Worm (Caenorhabditis elegans) whole organism, mixed stage, embryonic: ENCODE measurements around the gene F59B2.14.
"Not testable (repeated sequence)": the region's sequence is repeated elsewhere in the genome, so short reads cannot be mapped to it uniquely, and the experiment has no call there.

Experiments used
- bed-3 ChIP-seq: fragments of 200-800 bp; sonication (Bioruptor generic); optimal IDR thresholded peaks from 3 replicates; lab custom pipeline; 2018; ENCODE audit warnings: mild to moderate bottlenecking, missing genetic modification characterization, moderate library complexity, missing compliant biosample characterization
- blmp-1 ChIP-seq: fragments of 150-350 bp; optimal IDR thresholded peaks from 2 replicates; lab custom pipeline; 2014; ENCODE audit warnings: missing biosample characterization, missing genetic modification characterization
- ceh-39 ChIP-seq: fragments of 150-350 bp; optimal IDR thresholded peaks from 2 replicates; lab custom pipeline; 2014; ENCODE audit warnings: missing biosample characterization, missing genetic modification characterization
- ceh-83 ChIP-seq: fragments of 200-800 bp; sonication (Bioruptor generic); optimal IDR thresholded peaks from 2 replicates; lab custom pipeline; 2018; ENCODE audit warnings: mild to moderate bottlenecking, missing genetic modification characterization, missing compliant biosample characterization
- ces-1 ChIP-seq: fragments of 150-350 bp; optimal IDR thresholded peaks from 2 replicates; lab custom pipeline; 2014; ENCODE audit warnings: missing biosample characterization, missing genetic modification reagents, missing genetic modification characterization
- cnd-1 ChIP-seq: fragments of 200-800 bp; sonication (Bioruptor generic); optimal IDR thresholded peaks from 2 replicates; lab custom pipeline; 2018; ENCODE audit warnings: mild to moderate bottlenecking, missing genetic modification characterization, missing compliant biosample characterization
- drap-1 ChIP-seq: fragments of 200-800 bp; sonication (Bioruptor generic); optimal IDR thresholded peaks from 3 replicates; lab custom pipeline; 2018; ENCODE audit warnings: mild to moderate bottlenecking, missing genetic modification characterization, missing compliant biosample characterization
- elt-3 ChIP-seq: fragments of 150-350 bp; optimal IDR thresholded peaks from 2 replicates; lab custom pipeline; 2014; ENCODE audit warnings: missing biosample characterization, missing genetic modification characterization
- flh-1 ChIP-seq: fragments of 200-800 bp; sonication (Bioruptor generic); optimal IDR thresholded peaks from 2 replicates; lab custom pipeline; 2018; ENCODE audit warnings: mild to moderate bottlenecking, missing genetic modification characterization, moderate library complexity, missing compliant biosample characterization
- ham-2 ChIP-seq: fragments of 200-800 bp; sonication (Bioruptor generic); optimal IDR thresholded peaks from 2 replicates; lab custom pipeline; 2018; ENCODE audit warnings: mild to moderate bottlenecking, missing genetic modification characterization, missing compliant biosample characterization
- hlh-1 ChIP-seq: fragments of 150-350 bp; optimal IDR thresholded peaks from 2 replicates; lab custom pipeline; 2014; ENCODE audit warnings: missing biosample characterization, missing genetic modification reagents, missing genetic modification characterization
- lin-13 ChIP-seq: fragments of 150-350 bp; optimal IDR thresholded peaks from 2 replicates; lab custom pipeline; 2014; ENCODE audit warnings: missing biosample characterization, missing genetic modification characterization
- lin-32 ChIP-seq: fragments of 200-800 bp; sonication (Bioruptor generic); optimal IDR thresholded peaks from 2 replicates; lab custom pipeline; 2018; ENCODE audit warnings: mild to moderate bottlenecking, missing genetic modification characterization, missing compliant biosample characterization
- lsy-2 ChIP-seq: fragments of 150-350 bp; optimal IDR thresholded peaks from 2 replicates; lab custom pipeline; 2014; ENCODE audit warnings: missing biosample characterization, missing genetic modification characterization
- mab-5 ChIP-seq: fragments of 150-350 bp; optimal IDR thresholded peaks from 2 replicates; lab custom pipeline; 2014; ENCODE audit warnings: missing biosample characterization, missing genetic modification characterization
- mep-1 ChIP-seq: fragments of 150-350 bp; optimal IDR thresholded peaks from 2 replicates; lab custom pipeline; 2017; ENCODE audit warnings: missing biosample characterization, missing genetic modification reagents, missing genetic modification characterization, inconsistent platforms
- mls-2 ChIP-seq: sonication (generic microtip); optimal IDR thresholded peaks from 2 replicates; lab custom pipeline; 2016; ENCODE audit warnings: mild to moderate bottlenecking, missing genetic modification characterization, moderate library complexity, missing compliant biosample characterization
- nhr-12 ChIP-seq: fragments of 150-350 bp; optimal IDR thresholded peaks from 2 replicates; lab custom pipeline; 2014; ENCODE audit warnings: missing biosample characterization, missing genetic modification characterization
- nhr-2 ChIP-seq: fragments of 150-350 bp; optimal IDR thresholded peaks from 2 replicates; lab custom pipeline; 2014; ENCODE audit warnings: missing biosample characterization, missing genetic modification characterization
- nhr-237 ChIP-seq: fragments of 150-350 bp; optimal IDR thresholded peaks from 2 replicates; lab custom pipeline; 2014; ENCODE audit warnings: missing biosample characterization, missing genetic modification characterization
- nhr-28 ChIP-seq: fragments of 150-350 bp; optimal IDR thresholded peaks from 2 replicates; lab custom pipeline; 2014; ENCODE audit warnings: missing biosample characterization, missing genetic modification characterization
- nhr-76 ChIP-seq: sonication (generic microtip); optimal IDR thresholded peaks from 2 replicates; lab custom pipeline; 2017; ENCODE audit warnings: missing biosample characterization, missing genetic modification characterization
- pha-4 ChIP-seq: fragments of 150-350 bp; optimal IDR thresholded peaks from 2 replicates; lab custom pipeline; 2018; ENCODE audit warnings: missing biosample characterization, missing genetic modification reagents, missing genetic modification characterization
- sptf-1 ChIP-seq: sonication (generic microtip); optimal IDR thresholded peaks from 2 replicates; lab custom pipeline; 2017; ENCODE audit warnings: mild to moderate bottlenecking, missing genetic modification characterization, moderate library complexity, missing compliant biosample characterization
- tbx-8 ChIP-seq: fragments of 200-800 bp; sonication (Bioruptor generic); optimal IDR thresholded peaks from 2 replicates; lab custom pipeline; 2018; ENCODE audit warnings: mild to moderate bottlenecking, missing genetic modification characterization, moderate library complexity, missing compliant biosample characterization
- unc-120 ChIP-seq: sonication (generic microtip); optimal IDR thresholded peaks from 2 replicates; lab custom pipeline; 2017; ENCODE audit warnings: missing genetic modification characterization, missing compliant biosample characterization; ENCODE audit not compliant: poor library complexity, severe bottlenecking
- unc-39 ChIP-seq: fragments of 150-350 bp; optimal IDR thresholded peaks from 2 replicates; lab custom pipeline; 2014; ENCODE audit warnings: missing biosample characterization, missing genetic modification characterization
- unc-62 ChIP-seq: fragments of 150-350 bp; optimal IDR thresholded peaks from 2 replicates; lab custom pipeline; 2014; ENCODE audit warnings: missing biosample characterization, missing genetic modification reagents, missing genetic modification characterization
- zip-8 ChIP-seq: fragments of 150-350 bp; optimal IDR thresholded peaks from 2 replicates; lab custom pipeline; 2014; ENCODE audit warnings: missing biosample characterization, missing genetic modification characterization
- ztf-11 ChIP-seq: fragments of 150-350 bp; optimal IDR thresholded peaks from 2 replicates; lab custom pipeline; 2014; ENCODE audit warnings: missing biosample characterization, missing genetic modification characterization

F59B2.14 gene

ce11 chrIII:8996686-8997085 lies 25.7 kb downstream of the F59B2.14 start, which contains the start of gene skat-1:
Gene skat-1, minus strand, starts transcription at chrIII:8996786.
- no peak for TF ChIP-seq nhr-12 (tag; lab: Kevin White, UChicago)
- TF ChIP-seq bed-3 (GFP tag; lab: Kevin White, UChicago): no peak
- TF ChIP-seq unc-62 (GFP tag; lab: Kevin White, UChicago): no peak
- TF ChIP-seq nhr-237 (tag; lab: Kevin White, UChicago): no peak
- TF ChIP-seq nhr-2 (tag; lab: Kevin White, UChicago): no peak
- no peak for TF ChIP-seq elt-3 (tag; lab: Kevin White, UChicago)
- no peak for TF ChIP-seq ceh-39 (tag; lab: Kevin White, UChicago)
- TF ChIP-seq cnd-1: no peak
- TF ChIP-seq unc-120 (tag; lab: Kevin White, UChicago): no peak
- no peak for TF ChIP-seq ceh-83
- no peak for TF ChIP-seq ztf-11 (tag; lab: Kevin White, UChicago)
- TF ChIP-seq pha-4 (tag; lab: Kevin White, UChicago): no peak

DNA sequence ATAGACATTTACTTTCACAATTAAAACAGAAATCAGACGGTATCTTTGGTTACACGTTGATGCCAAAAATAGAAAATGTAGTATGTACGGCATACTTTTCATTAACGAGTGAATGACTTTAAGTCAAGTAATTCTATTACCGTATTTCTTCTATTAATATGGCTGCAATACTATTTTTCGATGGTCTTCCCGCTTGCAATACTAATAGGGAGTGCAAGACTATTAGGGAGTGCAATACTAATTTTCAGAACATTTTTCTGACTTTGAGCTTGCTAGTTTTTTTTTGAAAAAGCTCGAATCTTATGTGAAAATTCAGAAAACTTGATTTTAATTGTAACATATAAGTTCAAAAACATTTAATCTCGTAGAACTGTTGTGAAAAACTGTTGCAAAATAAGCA lies 32.7 kb downstream of the F59B2.14 start, which contains the start of gene R08D7.7:
R08D7.7 (plus strand) TSS at position 301 of the 400 bp plus-strand sequence.
- not testable (repeated sequence) for TF ChIP-seq mab-5, hlh-1, mep-1 (tag; lab: Kevin White, UChicago)

DNA sequence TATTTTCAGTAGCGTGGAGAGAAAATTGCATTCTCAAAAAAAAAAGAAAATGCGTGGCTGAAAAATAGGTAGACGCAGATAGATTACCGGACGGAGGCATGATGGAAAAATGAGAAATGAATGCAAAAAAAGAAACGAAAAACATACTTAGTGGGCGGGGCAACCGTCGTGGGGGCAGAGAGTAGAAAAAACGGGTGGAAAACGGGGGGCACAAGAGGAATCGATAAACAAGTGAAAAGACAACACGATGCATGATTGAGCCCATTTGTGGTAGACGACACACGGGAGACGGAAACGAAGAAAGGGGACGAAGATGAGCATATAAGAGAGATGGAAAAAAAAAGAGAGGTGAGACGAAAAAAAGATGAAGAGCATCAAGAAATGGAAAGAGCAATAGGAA lies 33.9 kb downstream of the F59B2.14 start:
- TF ChIP-seq tbx-8 (GFP tag; lab: Kevin White, UChicago) (no peak), ceh-39 (tag; lab: Kevin White, UChicago) (no peak), nhr-76 (tag; lab: Kevin White, UChicago) (no peak), lin-32 (GFP tag; lab: Kevin White, UChicago) (no peak), cnd-1 (no peak), flh-1 (GFP tag; lab: Kevin White, UChicago) (no peak), zip-8 (tag; lab: Kevin White, UChicago) (no peak), ham-2 (GFP tag; lab: Kevin White, UChicago) (no peak), mls-2 (tag; lab: Kevin White, UChicago) (no peak), hlh-1 (tag; lab: Kevin White, UChicago) (no peak)

ce11 chrIII:8988061-8988460 lies 34.4 kb downstream of the F59B2.14 start:
- TF ChIP-seq sptf-1 (tag; lab: Kevin White, UChicago) (no peak), mls-2 (tag; lab: Kevin White, UChicago) (no peak), ces-1 (GFP tag; lab: Kevin White, UChicago) (no peak), unc-120 (tag; lab: Kevin White, UChicago) (no peak), nhr-2 (tag; lab: Kevin White, UChicago) (no peak), cnd-1 (no peak), tbx-8 (GFP tag; lab: Kevin White, UChicago) (no peak), ceh-83 (no peak), lsy-2 (tag; lab: Kevin White, UChicago) (no peak), pha-4 (tag; lab: Kevin White, UChicago) (no peak), elt-3 (tag; lab: Kevin White, UChicago) (no peak), ceh-39 (tag; lab: Kevin White, UChicago) (no peak), unc-62 (GFP tag; lab: Kevin White, UChicago) (no peak), mab-5 (tag; lab: Kevin White, UChicago) (no peak), lin-13 (tag; lab: Kevin White, UChicago) (no peak), drap-1 (no peak), lin-32 (GFP tag; lab: Kevin White, UChicago) (no peak), nhr-12 (tag; lab: Kevin White, UChicago) (no peak)

DNA sequence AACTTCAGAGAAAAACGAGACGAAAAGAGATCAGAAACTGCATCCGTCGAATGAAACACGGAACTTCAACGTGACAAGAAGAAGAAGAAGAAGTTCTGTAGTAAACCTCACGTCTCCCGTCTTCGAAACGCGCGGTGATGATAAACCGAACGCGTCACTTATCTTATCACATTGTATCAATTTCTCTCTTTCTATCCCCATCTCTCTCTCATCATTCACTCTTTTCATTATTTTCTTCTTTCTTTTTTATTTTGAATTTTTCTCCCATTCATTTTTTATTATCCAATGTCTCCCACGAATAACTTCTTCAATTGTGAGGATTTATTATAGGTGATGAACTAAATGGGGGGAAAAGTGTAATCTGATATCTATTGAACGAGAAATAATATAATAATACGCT lies 35.6 kb downstream of the F59B2.14 start:
- TF ChIP-seq elt-3 (tag; lab: Kevin White, UChicago) (peak; percentile 90), lin-13 (tag; lab: Kevin White, UChicago) (no peak), hlh-1 (tag; lab: Kevin White, UChicago) (peak; percentile 5)
- TF ChIP-seq, all 35 proteins: peak for 2

DNA sequence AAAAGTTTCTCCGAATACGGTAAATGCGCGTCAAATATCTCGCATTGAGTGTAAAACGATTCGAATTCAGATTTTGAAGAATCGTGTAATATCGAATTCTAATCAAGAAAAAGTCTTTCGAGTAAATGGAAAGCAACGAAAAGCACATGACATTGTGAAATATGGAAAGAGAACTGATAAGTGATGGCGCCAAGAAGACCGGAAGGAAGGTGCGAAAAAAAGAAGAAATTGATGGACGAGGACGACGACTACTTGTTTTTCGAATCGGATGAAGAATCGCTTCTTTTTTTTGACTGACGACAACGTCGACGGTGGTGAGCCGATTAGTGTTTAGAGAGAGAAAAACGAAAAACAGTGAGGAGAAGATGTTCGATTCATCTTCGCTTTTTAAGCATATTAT lies 36.5 kb downstream of the F59B2.14 start:
- no peak for TF ChIP-seq ces-1 (GFP tag; lab: Kevin White, UChicago)
- TF ChIP-seq lin-13 (tag; lab: Kevin White, UChicago): no peak
- TF ChIP-seq mab-5 (tag; lab: Kevin White, UChicago): no peak
- TF ChIP-seq lsy-2 (tag; lab: Kevin White, UChicago): no peak
- no peak for TF ChIP-seq blmp-1 (tag; lab: Kevin White, UChicago)
- TF ChIP-seq nhr-237 (tag; lab: Kevin White, UChicago): no peak
- TF ChIP-seq nhr-28: no peak
- no peak for TF ChIP-seq mep-1 (tag; lab: Kevin White, UChicago)
- no peak for TF ChIP-seq elt-3 (tag; lab: Kevin White, UChicago)
- TF ChIP-seq nhr-76 (tag; lab: Kevin White, UChicago): no peak
- TF ChIP-seq unc-39 (tag; lab: Kevin White, UChicago): no peak
- TF ChIP-seq nhr-2 (tag; lab: Kevin White, UChicago): no peak
